Worm (Caenorhabditis elegans) whole organism, L3 larva: ENCODE data around the gene zim-1.

ENCODE experiments used
- R02D3.7 ChIP-seq: fragments of 150-350 bp; optimal IDR thresholded peaks from 2 replicates; lab custom pipeline; 2014; ENCODE audit warnings: missing biosample characterization, missing genetic modification characterization
- aly-2 ChIP-seq: fragments of 150-350 bp; optimal IDR thresholded peaks from 2 replicates; lab custom pipeline; 2014; ENCODE audit warnings: missing biosample characterization, missing genetic modification characterization
- ama-1 ChIP-seq: fragments of 150-350 bp; optimal IDR thresholded peaks from 2 replicates; lab custom pipeline; 2018
- egl-27 ChIP-seq: sonication (generic microtip); optimal IDR thresholded peaks from 4 replicates; lab custom pipeline; 2017; ENCODE audit warnings: missing biosample characterization, missing genetic modification reagents, missing genetic modification characterization
- fkh-10 ChIP-seq: sonication (generic microtip); optimal IDR thresholded peaks from 2 replicates; lab custom pipeline; 2017; ENCODE audit warnings: missing biosample characterization, missing genetic modification reagents, missing genetic modification characterization
- lin-39 ChIP-seq: fragments of 150-350 bp; optimal IDR thresholded peaks from 2 replicates; lab custom pipeline; 2018; ENCODE audit warnings: missing biosample characterization, missing genetic modification reagents, missing genetic modification characterization
- skn-1 ChIP-seq: fragments of 150-350 bp; optimal IDR thresholded peaks from 2 replicates; lab custom pipeline; 2014; ENCODE audit warnings: missing biosample characterization, missing genetic modification characterization
- snpc-4 ChIP-seq: fragments of 150-350 bp; optimal IDR thresholded peaks from 2 replicates; lab custom pipeline; 2014; ENCODE audit warnings: missing biosample characterization, missing genetic modification characterization
- tbx-2 ChIP-seq: sonication (generic microtip); optimal IDR thresholded peaks from 2 replicates; lab custom pipeline; 2016; ENCODE audit warnings: mild to moderate bottlenecking, missing genetic modification characterization, missing compliant biosample characterization
- unc-39 ChIP-seq: sonication (generic microtip); optimal IDR thresholded peaks from 4 replicates; lab custom pipeline; 2017; ENCODE audit warnings: missing biosample characterization, missing genetic modification characterization
- ztf-11 ChIP-seq: fragments of 150-350 bp; optimal IDR thresholded peaks from 2 replicates; lab custom pipeline; 2014; ENCODE audit warnings: missing biosample characterization, missing genetic modification characterization
- ztf-4 ChIP-seq: fragments of 150-350 bp; optimal IDR thresholded peaks from 2 replicates; lab custom pipeline; 2014; ENCODE audit warnings: missing biosample characterization, missing genetic modification characterization

DNA sequence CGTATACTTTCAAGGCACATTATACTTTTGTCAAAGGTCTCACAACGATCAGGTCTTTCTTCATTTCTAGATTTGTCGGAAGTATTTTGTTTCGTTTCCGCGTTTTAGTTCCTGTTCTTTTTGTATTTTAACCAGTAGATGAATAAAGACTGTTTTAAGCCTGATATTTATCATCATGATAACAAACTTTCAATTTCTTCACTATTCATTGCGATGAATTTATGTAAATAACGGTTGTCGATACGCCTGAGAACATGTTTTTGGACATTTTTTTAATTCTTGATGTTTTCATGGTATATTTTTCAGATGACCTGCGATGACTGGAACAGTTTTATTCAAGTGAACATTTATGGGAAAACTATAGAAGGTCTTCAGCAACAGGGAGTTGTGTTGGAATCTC lies 11.5 kb downstream of the zim-1 start, which contains the start of gene zim-3:
- TF ChIP-seq lin-39 (tag; lab: Kevin White, UChicago), result no peak
- no peak for TF ChIP-seq aly-2 (tag; lab: Kevin White, UChicago)
- TF ChIP-seq R02D3.7 (tag; lab: Kevin White, UChicago), result no peak
- TF ChIP-seq unc-39, result no peak
- TF ChIP-seq snpc-4 (tag; lab: Kevin White, UChicago), result no peak
- TF ChIP-seq ama-1 (lab: Kevin White, UChicago), result no peak
- no peak for TF ChIP-seq ztf-11 (tag; lab: Kevin White, UChicago)
- TF ChIP-seq fkh-10 (GFP tag; lab: Kevin White, UChicago), result no peak
- TF ChIP-seq tbx-2 (tag; lab: Kevin White, UChicago), result no peak
- no peak for TF ChIP-seq egl-27 (tag; lab: Kevin White, UChicago)
- TF ChIP-seq skn-1 (tag; lab: Kevin White, UChicago), result no peak
- no peak for TF ChIP-seq ztf-4 (tag; lab: Kevin White, UChicago)
